Fruit fly (Drosophila melanogaster) whole organism, embryonic: Measurements from ENCODE around the gene GstO3.

Experiments used
- Abd-B ChIP-seq: fragments of 200-800 bp; sonication (Bioruptor generic); optimal IDR thresholded peaks from 2 replicates; lab custom pipeline; 2018; ENCODE audit warnings: missing biosample characterization, mild to moderate bottlenecking, missing genetic modification characterization, moderate library complexity
- B-H1 ChIP-seq: fragments of 200-800 bp; sonication (Bioruptor generic); IDR thresholded peaks from 3 replicates; pipeline ENCODE4 v1.3.6; 2022; ENCODE audit warnings: missing biosample characterization, missing genetic modification characterization
- CG10147 ChIP-seq: fragments of 200-800 bp; sonication (Bioruptor generic); optimal IDR thresholded peaks from 2 replicates; lab custom pipeline; 2019; ENCODE audit warnings: missing biosample characterization, mild to moderate bottlenecking, missing genetic modification characterization, moderate library complexity
- CG10267 ChIP-seq: fragments of 200-800 bp; sonication (Bioruptor generic); optimal IDR thresholded peaks from 2 replicates; lab custom pipeline; 2018; ENCODE audit warnings: missing biosample characterization, mild to moderate bottlenecking, missing genetic modification characterization, moderate library complexity
- CG10366 ChIP-seq: fragments of 200-800 bp; sonication (Bioruptor generic); IDR thresholded peaks from 2 replicates; pipeline ENCODE4 v1.3.6; 2022; ENCODE audit warnings: missing biosample characterization, missing genetic modification characterization
- CG12219 ChIP-seq: fragments of 200-800 bp; sonication (Bioruptor generic); optimal IDR thresholded peaks from 3 replicates; lab custom pipeline; 2018; ENCODE audit warnings: missing biosample characterization, mild to moderate bottlenecking, missing genetic modification characterization
- CG13624 ChIP-seq: fragments of 200-800 bp; sonication (Bioruptor generic); optimal IDR thresholded peaks from 2 replicates; lab custom pipeline; 2016; ENCODE audit warnings: missing biosample characterization, missing genetic modification characterization
- CG1602 ChIP-seq: fragments of 200-800 bp; sonication (Bioruptor generic); optimal IDR thresholded peaks from 3 replicates; lab custom pipeline; 2016; ENCODE audit warnings: missing biosample characterization, missing genetic modification characterization
- CG16815 ChIP-seq: fragments of 200-800 bp; sonication (Bioruptor generic); optimal IDR thresholded peaks from 3 replicates; lab custom pipeline; 2017; ENCODE audit warnings: missing biosample characterization, mild to moderate bottlenecking, missing genetic modification characterization
- CG17802 ChIP-seq: fragments of 200-800 bp; sonication (Bioruptor generic); optimal IDR thresholded peaks from 2 replicates; lab custom pipeline; 2018; ENCODE audit warnings: missing biosample characterization, mild to moderate bottlenecking, missing genetic modification characterization, moderate library complexity
- CG17912 ChIP-seq: fragments of 200-800 bp; sonication (Bioruptor generic); optimal IDR thresholded peaks from 2 replicates; lab custom pipeline; 2018; ENCODE audit warnings: missing biosample characterization, mild to moderate bottlenecking, missing genetic modification characterization
- CG18476 ChIP-seq: fragments of 200-800 bp; sonication (Bioruptor generic); optimal IDR thresholded peaks from 2 replicates; lab custom pipeline; 2016; ENCODE audit warnings: missing biosample characterization, mild to moderate bottlenecking, missing genetic modification characterization
- CG18764 ChIP-seq: fragments of 200-800 bp; sonication (Bioruptor generic); optimal IDR thresholded peaks from 3 replicates; lab custom pipeline; 2016; ENCODE audit warnings: missing biosample characterization, missing genetic modification characterization
- CG2875 ChIP-seq: fragments of 200-800 bp; sonication (Bioruptor generic); optimal IDR thresholded peaks from 2 replicates; lab custom pipeline; 2017; ENCODE audit warnings: missing biosample characterization, mild to moderate bottlenecking, missing genetic modification characterization, missing genetic modification reagents
- CG2889 ChIP-seq: fragments of 200-800 bp; sonication (Bioruptor generic); IDR thresholded peaks from 3 replicates; pipeline ENCODE4 v1.3.6; 2022; ENCODE audit warnings: missing biosample characterization, missing genetic modification characterization
- CG33557 ChIP-seq: fragments of 200-800 bp; sonication (Bioruptor generic); optimal IDR thresholded peaks from 2 replicates; lab custom pipeline; 2019; ENCODE audit warnings: missing biosample characterization, mild to moderate bottlenecking, missing genetic modification characterization, moderate library complexity
- CG3838 ChIP-seq: fragments of 200-800 bp; sonication (Bioruptor generic); optimal IDR thresholded peaks from 3 replicates; lab custom pipeline; 2016; ENCODE audit warnings: missing biosample characterization, missing genetic modification characterization
- CG4707 ChIP-seq: fragments of 200-800 bp; sonication (Bioruptor generic); optimal IDR thresholded peaks from 2 replicates; lab custom pipeline; 2018; ENCODE audit warnings: missing biosample characterization, mild to moderate bottlenecking, missing genetic modification characterization, moderate library complexity
- CG6765 ChIP-seq: fragments of 200-800 bp; sonication (Bioruptor generic); optimal IDR thresholded peaks from 3 replicates; lab custom pipeline; 2017; ENCODE audit warnings: missing biosample characterization, mild to moderate bottlenecking, missing genetic modification characterization
- CG7556 ChIP-seq: fragments of 200-800 bp; sonication (Bioruptor generic); optimal IDR thresholded peaks from 2 replicates; lab custom pipeline; 2017; ENCODE audit warnings: missing biosample characterization, mild to moderate bottlenecking, missing genetic modification characterization
- CG8359 ChIP-seq: fragments of 200-800 bp; sonication (Bioruptor generic); optimal IDR thresholded peaks from 2 replicates; lab custom pipeline; 2017; ENCODE audit warnings: missing biosample characterization, mild to moderate bottlenecking, missing genetic modification characterization, borderline replicate concordance
- CG9932 ChIP-seq: fragments of 200-800 bp; sonication (Bioruptor generic); IDR thresholded peaks from 2 replicates; pipeline ENCODE4 v1.3.6; 2022; ENCODE audit warnings: missing biosample characterization, missing genetic modification characterization
- Camta ChIP-seq: fragments of 200-800 bp; sonication (Bioruptor generic); optimal IDR thresholded peaks from 2 replicates; lab custom pipeline; 2016; ENCODE audit warnings: missing biosample characterization, missing genetic modification characterization
- CoRest ChIP-seq: fragments of 200-800 bp; sonication (Bioruptor generic); optimal IDR thresholded peaks from 3 replicates; lab custom pipeline; 2018; ENCODE audit warnings: missing biosample characterization, mild to moderate bottlenecking, missing genetic modification characterization, moderate library complexity
- CrebB ChIP-seq: fragments of 200-800 bp; sonication (Bioruptor generic); optimal IDR thresholded peaks from 3 replicates; lab custom pipeline; 2018; ENCODE audit warnings: missing biosample characterization, mild to moderate bottlenecking, missing genetic modification characterization
- Fer1 ChIP-seq: fragments of 200-800 bp; sonication (Bioruptor generic); optimal IDR thresholded peaks from 2 replicates; lab custom pipeline; 2017; ENCODE audit warnings: missing biosample characterization, mild to moderate bottlenecking, missing genetic modification characterization
- HLH4C ChIP-seq: fragments of 200-800 bp; sonication (Bioruptor generic); IDR thresholded peaks from 3 replicates; pipeline ENCODE4 v1.3.6; 2022; ENCODE audit warnings: missing biosample characterization, missing genetic modification characterization; ENCODE audit not compliant: partially characterized antibody
- Hr3 ChIP-seq: fragments of 200-800 bp; sonication (Bioruptor generic); optimal IDR thresholded peaks from 3 replicates; lab custom pipeline; 2016; ENCODE audit warnings: missing biosample characterization, missing genetic modification characterization
- Hr39 ChIP-seq: fragments of >200 bp; optimal IDR thresholded peaks from 2 replicates; lab custom pipeline; 2017
- Hr78 ChIP-seq, 2 experiments: fragments of 200-800 bp in 1 of 2; fragments of >200 bp in 1 of 2; sonication (Bioruptor generic) in 1 of 2; optimal IDR thresholded peaks; 2 replicates each; lab custom pipeline; 2017 to 2019; ENCODE audit warnings: missing biosample characterization in 2 of 2, missing genetic modification characterization in 2 of 2, mild to moderate bottlenecking in 1 of 2, moderate library complexity in 1 of 2
- NFAT ChIP-seq: fragments of 200-800 bp; sonication (Bioruptor generic); IDR thresholded peaks from 2 replicates; pipeline ENCODE4 v1.3.6; 2022; ENCODE audit warnings: missing biosample characterization, missing genetic modification characterization
- Nf-YB ChIP-seq: fragments of 200-800 bp; sonication (Bioruptor generic); optimal IDR thresholded peaks from 3 replicates; lab custom pipeline; 2019; ENCODE audit warnings: missing biosample characterization, mild to moderate bottlenecking, missing genetic modification characterization, moderate library complexity
- NfI ChIP-seq: fragments of 200-800 bp; sonication (Bioruptor generic); optimal IDR thresholded peaks from 3 replicates; lab custom pipeline; 2018; ENCODE audit warnings: missing biosample characterization, mild to moderate bottlenecking, missing genetic modification characterization, moderate library complexity
- Rfx ChIP-seq: fragments of 200-800 bp; sonication (Bioruptor generic); IDR thresholded peaks from 2 replicates; pipeline ENCODE4 v1.3.6; 2022; ENCODE audit warnings: missing biosample characterization, missing genetic modification characterization
- Rx ChIP-seq: fragments of 200-800 bp; sonication (Bioruptor generic); IDR thresholded peaks from 2 replicates; pipeline ENCODE4 v1.3.6; 2022; ENCODE audit warnings: missing biosample characterization, missing genetic modification characterization
- Sry-β ChIP-seq: fragments of 200-800 bp; sonication (Bioruptor generic); optimal IDR thresholded peaks from 2 replicates; lab custom pipeline; 2018; ENCODE audit warnings: missing biosample characterization, mild to moderate bottlenecking, missing genetic modification characterization, moderate library complexity
- ap ChIP-seq: fragments of 200-800 bp; sonication (Bioruptor generic); IDR thresholded peaks from 2 replicates; pipeline ENCODE4 v1.3.6; 2022; ENCODE audit warnings: missing biosample characterization, missing genetic modification characterization
- dan ChIP-seq: fragments of 200-800 bp; sonication (Bioruptor generic); IDR thresholded peaks from 2 replicates; pipeline ENCODE4 v1.3.6; 2022; ENCODE audit warnings: missing biosample characterization, missing genetic modification characterization
- gfzf ChIP-seq: fragments of 200-800 bp; sonication (Bioruptor generic); optimal IDR thresholded peaks from 2 replicates; lab custom pipeline; 2016; ENCODE audit warnings: missing biosample characterization, mild to moderate bottlenecking, missing genetic modification characterization, moderate library complexity
- gt ChIP-seq: fragments of 200-800 bp; sonication (Bioruptor generic); IDR thresholded peaks from 2 replicates; pipeline ENCODE4 v1.3.6; 2022; ENCODE audit warnings: missing biosample characterization, missing genetic modification characterization
- h ChIP-seq: fragments of >200 bp; optimal IDR thresholded peaks from 2 replicates; lab custom pipeline; 2017
- jigr1 ChIP-seq: fragments of 200-800 bp; sonication (Bioruptor generic); IDR thresholded peaks from 3 replicates; pipeline ENCODE4 v1.3.6; 2022; ENCODE audit warnings: missing biosample characterization, missing genetic modification characterization
- kah ChIP-seq: fragments of 200-800 bp; sonication (Bioruptor generic); optimal IDR thresholded peaks from 2 replicates; lab custom pipeline; 2018; ENCODE audit warnings: missing biosample characterization, mild to moderate bottlenecking, missing genetic modification characterization
- mld ChIP-seq: fragments of 200-800 bp; sonication (Bioruptor generic); IDR thresholded peaks from 3 replicates; pipeline ENCODE4 v1.3.6; 2022; ENCODE audit warnings: missing biosample characterization, missing genetic modification characterization; ENCODE audit not compliant: partially characterized antibody
- phol ChIP-seq: fragments of 200-800 bp; sonication (Bioruptor generic); optimal IDR thresholded peaks from 3 replicates; lab custom pipeline; 2018; ENCODE audit warnings: missing biosample characterization, mild to moderate bottlenecking, missing genetic modification characterization, moderate library complexity
- pum ChIP-seq: fragments of 200-800 bp; sonication (Bioruptor generic); optimal IDR thresholded peaks from 2 replicates; lab custom pipeline; 2016; ENCODE audit warnings: missing biosample characterization, missing genetic modification characterization
- sens ChIP-seq: fragments of 200-800 bp; sonication (Bioruptor generic); peaks from one replicate; lab custom pipeline; 2016; ENCODE audit warnings: missing biosample characterization, missing genetic modification characterization
- slp2 ChIP-seq: fragments of 200-800 bp; sonication (Bioruptor generic); optimal IDR thresholded peaks from 2 replicates; lab custom pipeline; 2016; ENCODE audit warnings: missing biosample characterization, missing genetic modification characterization
- sug ChIP-seq: fragments of 200-800 bp; optimal IDR thresholded peaks from 2 replicates; lab custom pipeline; 2019; ENCODE audit warnings: missing biosample characterization, mild to moderate bottlenecking, missing genetic modification characterization, moderate library complexity
- toy ChIP-seq: fragments of 200-800 bp; sonication (Bioruptor generic); IDR thresholded peaks from 2 replicates; pipeline ENCODE4 v1.3.6; 2022; ENCODE audit warnings: missing biosample characterization, missing genetic modification characterization
- zen ChIP-seq: fragments of 200-800 bp; sonication (Bioruptor generic); optimal IDR thresholded peaks from 3 replicates; lab custom pipeline; 2018; ENCODE audit warnings: missing biosample characterization, mild to moderate bottlenecking, missing genetic modification characterization, moderate library complexity

Gene GstO3

DNA sequence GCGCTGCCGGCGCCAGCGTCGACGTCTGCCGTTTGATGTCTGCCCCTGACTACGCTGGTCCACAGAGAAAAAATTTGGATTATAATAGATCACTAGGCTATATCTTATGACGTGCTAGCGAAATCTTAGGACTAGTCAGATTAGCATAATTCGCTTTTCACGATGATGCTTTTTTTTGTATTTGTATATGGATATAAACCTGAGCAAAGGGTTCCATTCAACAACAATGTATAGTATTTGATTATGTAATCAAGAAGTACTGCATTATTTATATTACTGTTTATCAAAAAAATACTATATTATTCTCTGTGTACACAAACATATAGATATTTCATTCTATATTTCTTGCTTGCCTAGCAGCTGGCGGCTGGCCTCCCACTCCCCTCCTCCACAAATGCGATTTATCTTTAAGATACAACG is 28.4 kb downstream of the GstO3 start (continued):
- TF ChIP-seq gfzf (GFP tag; lab: Kevin White, UChicago) (no peak), CG4707 (GFP tag; lab: Kevin White, UChicago) (peak; percentile 41), CoRest (tag; lab: Kevin White, UChicago) (peak; percentile 94), CG18764 (GFP tag; lab: Kevin White, UChicago) (peak; percentile 58), CG13624 (GFP tag; lab: Kevin White, UChicago) (peak; percentile 78), Hr39 (lab: Kevin White, UChicago) (no peak), HLH4C (GFP tag; lab: Robert Waterston, UW) (no peak), Rx (peak; percentile 70), CG1602 (GFP tag; lab: Kevin White, UChicago) (peak; percentile 71), toy (GFP tag; lab: Robert Waterston, UW) (peak; percentile 44; the same call in 1 of the 2 replicates), kah (GFP tag; lab: Kevin White, UChicago) (peak; percentile 48), phol (tag; lab: Kevin White, UChicago) (peak; percentile 89), Sry-β (no peak), CG7556 (GFP tag; lab: Kevin White, UChicago) (peak; percentile 93), CrebB (tag; lab: Kevin White, UChicago) (peak; percentile 67), dan (GFP tag; lab: Robert Waterston, UW) (0 out of 2 replicates have a peak, but pooled peaks have one; percentile 54), CG10267 (tag; lab: Kevin White, UChicago) (peak; percentile 80), Rfx (GFP tag; lab: Robert Waterston, UW) (peak; percentile 91), CG3838 (peak; percentile 69), h (no peak), Hr3 (GFP tag; lab: Kevin White, UChicago) (peak; percentile 78), CG2889 (GFP tag; lab: Robert Waterston, UW) (peak; percentile 58; the same call in 1 of the 3 replicates), CG12219 (peak; percentile 82), CG33557 (peak; percentile 39), zen (tag; lab: Kevin White, UChicago) (peak; percentile 67), jigr1 (peak; percentile 41; the same call in 1 of the 3 replicates), CG8359 (GFP tag; lab: Kevin White, UChicago) (peak; percentile 73), Abd-B (GFP tag; lab: Kevin White, UChicago) (peak; percentile 87), CG17912 (peak; percentile 55), Camta (GFP tag; lab: Kevin White, UChicago) (peak; percentile 72), CG9932 (GFP tag; lab: Robert Waterston, UW) (peak; percentile 87), sens (GFP tag; lab: Kevin White, UChicago) (peak; percentile 94), pum (GFP tag; lab: Kevin White, UChicago) (peak; percentile 59), Hr78 (GFP tag; optimal IDR thresholded peaks at IDR 0.05; lab: Kevin White, UChicago) (peak in 1 of 2 experiments; percentile 37), mld (GFP tag; lab: Robert Waterston, UW) (no peak), B-H1 (GFP tag; lab: Robert Waterston, UW) (peak; percentile 73), CG16815 (GFP tag; lab: Kevin White, UChicago) (peak; percentile 80), gt (peak; percentile 48; the same call in 1 of the 2 replicates), NfI (GFP tag; lab: Kevin White, UChicago) (peak; percentile 90), slp2 (GFP tag; lab: Kevin White, UChicago) (peak; percentile 57), CG10366 (GFP tag; lab: Robert Waterston, UW) (peak; percentile 63), sug (tag; lab: Kevin White, UChicago) (peak; percentile 81), CG18476 (GFP tag; lab: Kevin White, UChicago) (peak; percentile 62), Nf-YB (peak; percentile 69), CG6765 (GFP tag; lab: Kevin White, UChicago) (peak; percentile 91), CG2875 (GFP tag; lab: Kevin White, UChicago) (peak; percentile 82), Fer1 (GFP tag; lab: Kevin White, UChicago) (peak; percentile 91), NFAT (GFP tag; lab: Robert Waterston, UW) (peak; percentile 76), CG10147 (GFP tag; lab: Kevin White, UChicago) (peak; percentile 89), CG17802 (tag; lab: Kevin White, UChicago) (peak; percentile 51), ap (GFP tag; lab: Robert Waterston, UW) (peak; percentile 66)
